Worm (Caenorhabditis elegans): ENCODE results near the gene txt-11.

ce11 chrV:3394694-3395240 lies 18.3 kb upstream of the txt-11 start, which contains the start of gene T20D4.15:
- TF ChIP-seq elt-3 (tag; optimal IDR thresholded peaks at IDR 0.05): no peak
- no peak for TF ChIP-seq unc-39 (tag; optimal IDR thresholded peaks at IDR 0.05)
- no peak for TF ChIP-seq sem-4 (tag; optimal IDR thresholded peaks at IDR 0.05)
- TF ChIP-seq unc-55 (GFP tag; optimal IDR thresholded peaks at IDR 0.05): no peak
- no peak for TF ChIP-seq unc-62 (GFP tag; optimal IDR thresholded peaks at IDR 0.05)
- TF ChIP-seq nhr-6 (tag; optimal IDR thresholded peaks at IDR 0.05): no peak
- no peak for TF ChIP-seq nhr-11 (tag; optimal IDR thresholded peaks at IDR 0.05)
- no peak for TF ChIP-seq nhr-12 (tag; optimal IDR thresholded peaks at IDR 0.05)
- TF ChIP-seq egl-27 (tag; optimal IDR thresholded peaks at IDR 0.05): no peak
- no peak for TF ChIP-seq ceh-16 (tag; optimal IDR thresholded peaks at IDR 0.05)
- TF ChIP-seq skn-1 (tag; optimal IDR thresholded peaks at IDR 0.05): no peak
- TF ChIP-seq peb-1 (tag; optimal IDR thresholded peaks at IDR 0.05): no peak
- no peak for TF ChIP-seq nhr-237 (tag; optimal IDR thresholded peaks at IDR 0.05)

All from whole organism, L2 larva.